Worm (Caenorhabditis elegans) whole organism, young adult: Measurements from ENCODE around the gene T19H12.2.

Source experiments
- D2030.7 ChIP-seq: fragments of 200-800 bp; sonication (Bioruptor generic); IDR thresholded peaks from 2 replicates; pipeline ENCODE4 v1.3.6; 2022; ENCODE audit warnings: missing genetic modification reagents, missing genetic modification characterization, missing compliant biosample characterization
- F23B12.7 ChIP-seq: sonication (generic microtip); optimal IDR thresholded peaks from 2 replicates; lab custom pipeline; 2017; ENCODE audit warnings: missing genetic modification characterization, mild to moderate bottlenecking, missing compliant biosample characterization, antibody characterized with exemption, moderate library complexity; ENCODE audit not compliant: insufficient read depth
- F37B4.10 ChIP-seq: fragments of 200-800 bp; sonication (Bioruptor generic); IDR thresholded peaks from 2 replicates; pipeline ENCODE4 v1.3.6; 2022; ENCODE audit warnings: missing genetic modification characterization, missing compliant biosample characterization
- F39B2.1 ChIP-seq: fragments of 200-800 bp; sonication (Bioruptor generic); IDR thresholded peaks from 2 replicates; pipeline ENCODE4 v1.3.6; 2022; ENCODE audit warnings: missing genetic modification reagents, missing genetic modification characterization, missing compliant biosample characterization
- F55B11.4 ChIP-seq: sonication (generic microtip); optimal IDR thresholded peaks from 2 replicates; lab custom pipeline; 2016; ENCODE audit warnings: missing compliant biosample characterization, missing genetic modification characterization, borderline replicate concordance; ENCODE audit not compliant: insufficient read depth
- F57C9.4 ChIP-seq: sonication (generic microtip); optimal IDR thresholded peaks from 2 replicates; lab custom pipeline; 2017; ENCODE audit warnings: mild to moderate bottlenecking, missing genetic modification characterization, missing compliant biosample characterization
- K11D2.4 ChIP-seq: fragments of 200-800 bp; sonication (Bioruptor generic); IDR thresholded peaks from 2 replicates; pipeline ENCODE4 v1.3.6; 2022; ENCODE audit warnings: missing genetic modification reagents, missing genetic modification characterization, missing compliant biosample characterization
- T07F8.4 ChIP-seq: sonication (generic microtip); optimal IDR thresholded peaks from 2 replicates; lab custom pipeline; 2016; ENCODE audit warnings: mild to moderate bottlenecking, missing genetic modification characterization, moderate library complexity, missing compliant biosample characterization
- Y56A3A.18 ChIP-seq: fragments of 200-800 bp; sonication (Bioruptor generic); IDR thresholded peaks from 2 replicates; pipeline ENCODE4 v1.3.6; 2022; ENCODE audit warnings: missing genetic modification reagents, missing genetic modification characterization, missing compliant biosample characterization
- Y67H2A.10 ChIP-seq: fragments of 200-800 bp; sonication (Bioruptor generic); conservative IDR thresholded peaks from 2 replicates; pipeline ENCODE4 v1.3.6; 2022; ENCODE audit warnings: missing genetic modification reagents, missing genetic modification characterization, missing compliant biosample characterization
- Y95B8A.8 ChIP-seq: fragments of 200-800 bp; sonication (Bioruptor generic); IDR thresholded peaks from 2 replicates; pipeline ENCODE4 v1.3.6; 2022; ENCODE audit warnings: missing genetic modification reagents, missing genetic modification characterization, missing compliant biosample characterization
- athp-1 ChIP-seq: sonication (generic microtip); optimal IDR thresholded peaks from 2 replicates; lab custom pipeline; 2017; ENCODE audit warnings: mild to moderate bottlenecking, missing genetic modification characterization, missing compliant biosample characterization
- attf-3 ChIP-seq: fragments of 200-800 bp; sonication (Bioruptor generic); conservative IDR thresholded peaks from 2 replicates; pipeline ENCODE4 v1.3.6; 2022; ENCODE audit warnings: missing genetic modification reagents, missing genetic modification characterization, missing compliant biosample characterization
- bed-1 ChIP-seq: fragments of 200-800 bp; sonication (Bioruptor generic); IDR thresholded peaks from 2 replicates; pipeline ENCODE4 v1.3.6; 2022; ENCODE audit warnings: missing genetic modification reagents, missing genetic modification characterization, missing compliant biosample characterization
- cebp-1 ChIP-seq, 2 experiments: fragments of 200-800 bp in 1 of 2; sonication (Bioruptor generic) in 1 of 2; sonication (generic microtip) in 1 of 2; IDR thresholded peaks in 1 of 2; optimal IDR thresholded peaks in 1 of 2; 2 replicates each; pipeline versions ENCODE4 v1.3.6 to Lab custom; 2017 to 2022; ENCODE audit warnings: missing compliant biosample characterization in 2 of 2, missing genetic modification characterization in 2 of 2, mild to moderate bottlenecking in 1 of 2, missing genetic modification reagents in 1 of 2, moderate library complexity in 1 of 2
- egl-18 ChIP-seq: fragments of 200-800 bp; sonication (Bioruptor generic); IDR thresholded peaks from 2 replicates; pipeline ENCODE4 v1.3.6; 2022; ENCODE audit warnings: missing genetic modification reagents, missing genetic modification characterization, missing compliant biosample characterization
- egl-44 ChIP-seq: fragments of 200-800 bp; sonication (Bioruptor generic); IDR thresholded peaks from 2 replicates; pipeline ENCODE4 v1.3.6; 2022; ENCODE audit warnings: missing genetic modification reagents, missing genetic modification characterization, missing compliant biosample characterization
- ets-4 ChIP-seq: fragments of 200-800 bp; sonication (Bioruptor generic); optimal IDR thresholded peaks from 2 replicates; lab custom pipeline; 2018; ENCODE audit warnings: mild to moderate bottlenecking, missing genetic modification characterization, missing compliant biosample characterization
- him-1 ChIP-seq: sonication (generic microtip); optimal IDR thresholded peaks from 2 replicates; lab custom pipeline; 2016; ENCODE audit warnings: missing genotype, missing genetic modification reagents, missing genetic modification characterization, missing compliant biosample characterization
- hrde-1 ChIP-seq: sonication (generic microtip); optimal IDR thresholded peaks from 2 replicates; lab custom pipeline; 2016; ENCODE audit warnings: missing genetic modification characterization, mild to moderate bottlenecking, missing compliant biosample characterization, moderate library complexity, missing genotype, missing genetic modification reagents, borderline replicate concordance
- let-607 ChIP-seq, 2 experiments: fragments of 200-800 bp in 1 of 2; sonication (Bioruptor generic) in 1 of 2; sonication (generic microtip) in 1 of 2; optimal IDR thresholded peaks; 2 replicates each; lab custom pipeline; 2016 to 2018; ENCODE audit warnings: mild to moderate bottlenecking in 2 of 2, missing compliant biosample characterization in 2 of 2, missing genetic modification characterization in 2 of 2, moderate library complexity in 2 of 2, missing genotype in 1 of 2
- lin-26 ChIP-seq: fragments of 200-800 bp; sonication (Bioruptor generic); IDR thresholded peaks from 2 replicates; pipeline ENCODE4 v1.3.6; 2022; ENCODE audit warnings: missing genetic modification reagents, missing genetic modification characterization, missing compliant biosample characterization
- lin-40 ChIP-seq: sonication (generic microtip); optimal IDR thresholded peaks from 2 replicates; lab custom pipeline; 2016; ENCODE audit warnings: missing genetic modification characterization, mild to moderate bottlenecking, missing compliant biosample characterization, missing genotype, missing genetic modification reagents
- lin-54 ChIP-seq: fragments of 200-800 bp; sonication (Bioruptor generic); optimal IDR thresholded peaks from 2 replicates; lab custom pipeline; 2018; ENCODE audit warnings: mild to moderate bottlenecking, missing genetic modification characterization, missing compliant biosample characterization
- madf-8 ChIP-seq: fragments of 200-800 bp; sonication (Bioruptor generic); conservative IDR thresholded peaks from 2 replicates; pipeline ENCODE4 v1.3.6; 2022; ENCODE audit warnings: missing genetic modification reagents, missing genetic modification characterization, missing compliant biosample characterization
- mcd-1 ChIP-seq: fragments of 200-800 bp; sonication (Bioruptor generic); IDR thresholded peaks from 2 replicates; pipeline ENCODE4 v1.3.6; 2022; ENCODE audit warnings: missing genetic modification reagents, missing genetic modification characterization, missing compliant biosample characterization
- pbrm-1 ChIP-seq: fragments of 200-800 bp; sonication (Bioruptor generic); IDR thresholded peaks from 2 replicates; pipeline ENCODE4 v1.3.6; 2022; ENCODE audit warnings: missing genetic modification reagents, missing genetic modification characterization, missing compliant biosample characterization
- rcor-1 ChIP-seq: fragments of 200-800 bp; sonication (Bioruptor generic); IDR thresholded peaks from 2 replicates; pipeline ENCODE4 v1.3.6; 2022; ENCODE audit warnings: missing genetic modification reagents, missing genetic modification characterization, missing compliant biosample characterization
- rpc-1 ChIP-seq, 2 experiments: fragments of 150-350 bp in 1 of 2; sonication (generic microtip) in 1 of 2; optimal IDR thresholded peaks; 2 replicates each; lab custom pipeline; 2014 to 2018; ENCODE audit warnings: missing biosample characterization in 1 of 2, missing genetic modification characterization in 1 of 2, missing genetic modification reagents in 1 of 2, missing genotype in 1 of 2
- snpc-3.4 ChIP-seq: sonication (generic microtip); optimal IDR thresholded peaks from 2 replicates; lab custom pipeline; 2017; ENCODE audit warnings: missing genetic modification characterization, mild to moderate bottlenecking, missing compliant biosample characterization, antibody characterized with exemption, moderate library complexity, missing genotype, missing genetic modification reagents
- somi-1 ChIP-seq: fragments of 200-800 bp; sonication (Bioruptor generic); optimal IDR thresholded peaks from 2 replicates; lab custom pipeline; 2018; ENCODE audit warnings: mild to moderate bottlenecking, missing genetic modification characterization, missing compliant biosample characterization
- sptf-2 ChIP-seq: fragments of 200-800 bp; sonication (Bioruptor generic); optimal IDR thresholded peaks from 2 replicates; lab custom pipeline; 2018; ENCODE audit warnings: mild to moderate bottlenecking, missing genetic modification characterization, missing compliant biosample characterization
- tbx-9 ChIP-seq: sonication (generic microtip); optimal IDR thresholded peaks from 2 replicates; lab custom pipeline; 2016; ENCODE audit warnings: borderline replicate concordance, missing genetic modification characterization, inconsistent platforms, missing compliant biosample characterization
- tlf-1 ChIP-seq: fragments of 200-800 bp; sonication (Bioruptor generic); optimal IDR thresholded peaks from 2 replicates; lab custom pipeline; 2018; ENCODE audit warnings: mild to moderate bottlenecking, missing genetic modification characterization, missing compliant biosample characterization
- ztf-18 ChIP-seq: sonication (generic microtip); optimal IDR thresholded peaks from 2 replicates; lab custom pipeline; 2016; ENCODE audit warnings: missing genotype, mild to moderate bottlenecking, missing genetic modification characterization, missing compliant biosample characterization
- ztf-25 ChIP-seq: fragments of 200-800 bp; sonication (Bioruptor generic); IDR thresholded peaks from 2 replicates; pipeline ENCODE4 v1.3.6; 2022; ENCODE audit warnings: missing genetic modification reagents, missing genetic modification characterization, missing compliant biosample characterization
- ztf-26 ChIP-seq: sonication (generic microtip); optimal IDR thresholded peaks from 2 replicates; lab custom pipeline; 2017; ENCODE audit warnings: missing genetic modification characterization, missing compliant biosample characterization

T19H12.2 gene

ce11 chrV:4889976-4890479 lies at the start of gene T19H12.2 (continued):
- TF ChIP-seq F39B2.1 (0 out of 2 replicates have a peak, but pooled peaks have one; percentile 54), lin-26 (peak; percentile 21; the same call in 1 of the 2 replicates), attf-3 (GFP tag; lab: Robert Waterston, UW) (peak; percentile 67), hrde-1 (tag; lab: Kevin White, UChicago) (peak; percentile 41), athp-1 (peak; percentile 51), F55B11.4 (no peak), snpc-3.4 (tag; lab: Kevin White, UChicago) (peak; percentile 93), F57C9.4 (tag; lab: Kevin White, UChicago) (no peak), F23B12.7 (no peak), tlf-1 (GFP tag; lab: Kevin White, UChicago) (peak; percentile 92), rpc-1 (optimal IDR thresholded peaks at IDR 0.05; lab: Kevin White, UChicago) (no peak), rpc-1 (tag; optimal IDR thresholded peaks at IDR 0.05; lab: Kevin White, UChicago) (peak; percentile 1), ztf-26 (tag; lab: Kevin White, UChicago) (no peak), egl-44 (GFP tag; lab: Robert Waterston, UW) (no peak), madf-8 (peak; percentile 100), ztf-18 (tag; lab: Kevin White, UChicago) (peak; percentile 29), somi-1 (GFP tag; lab: Kevin White, UChicago) (no peak), sptf-2 (GFP tag; lab: Kevin White, UChicago) (no peak), D2030.7 (peak; percentile 98), pbrm-1 (GFP tag; lab: Robert Waterston, UW) (peak; percentile 80), him-1 (tag; lab: Kevin White, UChicago) (peak; percentile 80), rcor-1 (GFP tag; lab: Robert Waterston, UW) (peak; percentile 93), Y95B8A.8 (GFP tag; lab: Robert Waterston, UW) (peak; percentile 93), Y67H2A.10 (GFP tag; lab: Robert Waterston, UW) (peak; percentile 50; the same call in 1 of the 2 replicates)

ce11 chrV:4841179-4841578 lies 49.0 kb upstream of the T19H12.2 start, which contains the start of gene cwp-1:
Gene cwp-1, minus strand, starts transcription at chrV:4841279.
- TF ChIP-seq F37B4.10 (GFP tag; lab: Robert Waterston, UW): no peak
- no peak for TF ChIP-seq Y95B8A.8 (GFP tag; lab: Robert Waterston, UW)
- no peak for TF ChIP-seq ets-4 (GFP tag; lab: Kevin White, UChicago)
- TF ChIP-seq cebp-1 (GFP tag; IDR thresholded peaks at IDR 0.05; lab: Robert Waterston, UW): no peak
- no peak for TF ChIP-seq cebp-1 (tag; optimal IDR thresholded peaks at IDR 0.05; lab: Kevin White, UChicago)
- TF ChIP-seq egl-18: no peak
- TF ChIP-seq ztf-25 (GFP tag; lab: Robert Waterston, UW): no peak
- TF ChIP-seq bed-1 (GFP tag; lab: Robert Waterston, UW): no peak
- TF ChIP-seq attf-3 (GFP tag; lab: Robert Waterston, UW): no peak
- no peak for TF ChIP-seq lin-40 (tag; lab: Kevin White, UChicago)
- no peak for TF ChIP-seq let-607 (tag; optimal IDR thresholded peaks at IDR 0.05; lab: Kevin White, UChicago)
- TF ChIP-seq F57C9.4 (tag; lab: Kevin White, UChicago): no peak
- TF ChIP-seq Y56A3A.18 (GFP tag; lab: Robert Waterston, UW): no peak
- TF ChIP-seq mcd-1 (GFP tag; lab: Robert Waterston, UW): no peak
- no peak for TF ChIP-seq tbx-9
- no peak for TF ChIP-seq K11D2.4
- TF ChIP-seq lin-54: no peak
- no peak for TF ChIP-seq T07F8.4 (tag; lab: Kevin White, UChicago)
- TF ChIP-seq, all 124 proteins: peak for 0
